Fruit fly (Drosophila melanogaster) whole organism, embryonic: ENCODE results near the gene mthl1.

Source experiments
- CG10147 ChIP-seq: fragments of 200-800 bp; sonication (Bioruptor generic); optimal IDR thresholded peaks from 2 replicates; lab custom pipeline; 2019; ENCODE audit warnings: missing biosample characterization, mild to moderate bottlenecking, missing genetic modification characterization, moderate library complexity
- CG1024 ChIP-seq: fragments of 200-800 bp; sonication (Bioruptor generic); IDR thresholded peaks from 2 replicates; pipeline ENCODE4 v1.3.6; 2022; ENCODE audit warnings: missing biosample characterization, missing genetic modification characterization
- CG1233 ChIP-seq: fragments of 200-800 bp; sonication (Bioruptor generic); optimal IDR thresholded peaks from 4 replicates; lab custom pipeline; 2018; ENCODE audit warnings: missing biosample characterization, mild to moderate bottlenecking, missing genetic modification characterization
- CG12769 ChIP-seq: fragments of 200-800 bp; sonication (Bioruptor generic); optimal IDR thresholded peaks from 2 replicates; lab custom pipeline; 2019; ENCODE audit warnings: missing biosample characterization, mild to moderate bottlenecking, missing genetic modification characterization, moderate library complexity
- CG15011 ChIP-seq: fragments of 200-800 bp; sonication (Bioruptor generic); optimal IDR thresholded peaks from 3 replicates; lab custom pipeline; 2018; ENCODE audit warnings: missing biosample characterization, mild to moderate bottlenecking, missing genetic modification characterization
- CG15479 ChIP-seq: fragments of 200-800 bp; sonication (Bioruptor generic); optimal IDR thresholded peaks from 3 replicates; lab custom pipeline; 2019; ENCODE audit warnings: missing biosample characterization, mild to moderate bottlenecking, missing genetic modification characterization, moderate library complexity
- CG1603 ChIP-seq: fragments of 200-800 bp; sonication (Bioruptor generic); optimal IDR thresholded peaks from 2 replicates; lab custom pipeline; 2019; ENCODE audit warnings: missing biosample characterization, mild to moderate bottlenecking, missing genetic modification characterization, moderate library complexity
- CG16813 ChIP-seq: fragments of 200-800 bp; sonication (Bioruptor generic); IDR thresholded peaks from 3 replicates; pipeline ENCODE4 v1.3.6; 2022; ENCODE audit warnings: missing biosample characterization, missing genetic modification characterization; ENCODE audit not compliant: partially characterized antibody
- CG17328 ChIP-seq: fragments of 200-800 bp; sonication (Bioruptor generic); IDR thresholded peaks from 2 replicates; pipeline ENCODE4 v1.3.6; 2022; ENCODE audit warnings: missing biosample characterization, missing genetic modification characterization
- CG17568 ChIP-seq: fragments of 200-800 bp; sonication (Bioruptor generic); optimal IDR thresholded peaks from 2 replicates; lab custom pipeline; 2018; ENCODE audit warnings: missing biosample characterization, mild to moderate bottlenecking, missing genetic modification characterization, moderate library complexity
- CG43689 ChIP-seq: fragments of 200-800 bp; sonication (Bioruptor generic); IDR thresholded peaks from 2 replicates; pipeline ENCODE4 v1.3.6; 2022; ENCODE audit warnings: missing biosample characterization, missing genetic modification characterization
- CG4707 ChIP-seq: fragments of 200-800 bp; sonication (Bioruptor generic); optimal IDR thresholded peaks from 2 replicates; lab custom pipeline; 2018; ENCODE audit warnings: missing biosample characterization, mild to moderate bottlenecking, missing genetic modification characterization, moderate library complexity
- CG4820 ChIP-seq: fragments of 200-800 bp; sonication (Bioruptor generic); optimal IDR thresholded peaks from 3 replicates; lab custom pipeline; 2016; ENCODE audit warnings: missing biosample characterization, missing genetic modification characterization
- CG5180 ChIP-seq: fragments of 200-800 bp; sonication (Bioruptor generic); optimal IDR thresholded peaks from 3 replicates; lab custom pipeline; 2017; ENCODE audit warnings: missing biosample characterization, missing genetic modification characterization, mild to moderate bottlenecking, moderate library complexity, missing genetic modification reagents
- CG7556 ChIP-seq: fragments of 200-800 bp; sonication (Bioruptor generic); optimal IDR thresholded peaks from 2 replicates; lab custom pipeline; 2017; ENCODE audit warnings: missing biosample characterization, mild to moderate bottlenecking, missing genetic modification characterization
- CG9609 ChIP-seq: fragments of 200-800 bp; sonication (Bioruptor generic); optimal IDR thresholded peaks from 3 replicates; lab custom pipeline; 2016; ENCODE audit warnings: missing biosample characterization, missing genetic modification characterization
- Dip3 ChIP-seq: fragments of 200-800 bp; sonication (Bioruptor generic); optimal IDR thresholded peaks from 3 replicates; lab custom pipeline; 2016; ENCODE audit warnings: missing biosample characterization, missing genetic modification characterization
- Drgx ChIP-seq: fragments of 200-800 bp; sonication (Bioruptor generic); IDR thresholded peaks from 2 replicates; pipeline ENCODE4 v1.3.6; 2022; ENCODE audit warnings: missing biosample characterization, missing genetic modification characterization
- Eip74EF ChIP-seq, 2 experiments: fragments of 200-800 bp in 1 of 2; fragments of >200 bp in 1 of 2; sonication (Bioruptor generic) in 1 of 2; optimal IDR thresholded peaks; 2 replicates each; lab custom pipeline; 2017 to 2019; ENCODE audit warnings: missing biosample characterization in 2 of 2, missing genetic modification characterization in 2 of 2, mild to moderate bottlenecking in 1 of 2, moderate library complexity in 1 of 2
- Fer1 ChIP-seq: fragments of 200-800 bp; sonication (Bioruptor generic); optimal IDR thresholded peaks from 2 replicates; lab custom pipeline; 2017; ENCODE audit warnings: missing biosample characterization, mild to moderate bottlenecking, missing genetic modification characterization
- GATAe ChIP-seq: fragments of 200-800 bp; sonication (Bioruptor generic); conservative IDR thresholded peaks from 2 replicates; pipeline ENCODE4 v1.3.6; 2022; ENCODE audit warnings: missing biosample characterization, missing genetic modification characterization
- HLH3B ChIP-seq: fragments of 200-800 bp; sonication (Bioruptor generic); IDR thresholded peaks from 2 replicates; pipeline ENCODE4 v1.3.6; 2022; ENCODE audit warnings: missing biosample characterization, missing genetic modification characterization
- Hmr ChIP-seq: fragments of 200-800 bp; sonication (Bioruptor generic); optimal IDR thresholded peaks from 3 replicates; lab custom pipeline; 2017; ENCODE audit warnings: mild to moderate bottlenecking, missing biosample characterization, missing genetic modification reagents, missing genetic modification characterization
- Hr3 ChIP-seq: fragments of 200-800 bp; sonication (Bioruptor generic); optimal IDR thresholded peaks from 3 replicates; lab custom pipeline; 2016; ENCODE audit warnings: missing biosample characterization, missing genetic modification characterization
- Hr51 ChIP-seq, 2 experiments: fragments of 200-800 bp; sonication (Bioruptor generic); optimal IDR thresholded peaks; 2 replicates in 1 of 2; 3 replicates in 1 of 2; lab custom pipeline; 2016 to 2018; ENCODE audit warnings: missing biosample characterization in 2 of 2, missing genetic modification characterization in 2 of 2, mild to moderate bottlenecking in 1 of 2, moderate library complexity in 1 of 2
- Kr ChIP-seq: fragments of 200-800 bp; sonication (Bioruptor generic); optimal IDR thresholded peaks from 2 replicates; lab custom pipeline; 2017; ENCODE audit warnings: missing biosample characterization, mild to moderate bottlenecking, missing genetic modification characterization
- MBD-R2 ChIP-seq: fragments of 200-800 bp; sonication (Bioruptor generic); IDR thresholded peaks from 2 replicates; pipeline ENCODE4 v1.3.6; 2022; ENCODE audit warnings: missing biosample characterization, missing genetic modification characterization
- Pdp1 ChIP-seq, 2 experiments: fragments of 200-800 bp; sonication (Bioruptor generic); optimal IDR thresholded peaks; 3 replicates each; lab custom pipeline; 2016; ENCODE audit warnings: missing biosample characterization in 2 of 2, missing genetic modification characterization in 2 of 2, mild to moderate bottlenecking in 1 of 2, moderate library complexity in 1 of 2
- Six4 ChIP-seq: fragments of 200-800 bp; sonication (Bioruptor generic); optimal IDR thresholded peaks from 2 replicates; lab custom pipeline; 2016; ENCODE audit warnings: missing biosample characterization, missing genetic modification characterization
- Sry-β ChIP-seq: fragments of 200-800 bp; sonication (Bioruptor generic); optimal IDR thresholded peaks from 2 replicates; lab custom pipeline; 2018; ENCODE audit warnings: missing biosample characterization, mild to moderate bottlenecking, missing genetic modification characterization, moderate library complexity
- Ssrp ChIP-seq: fragments of 200-800 bp; sonication (Bioruptor generic); optimal IDR thresholded peaks from 2 replicates; lab custom pipeline; 2018; ENCODE audit warnings: missing biosample characterization, mild to moderate bottlenecking, missing genetic modification characterization, moderate library complexity
- Vsx1 ChIP-seq: fragments of 200-800 bp; sonication (Bioruptor generic); optimal IDR thresholded peaks from 2 replicates; lab custom pipeline; 2017; ENCODE audit warnings: missing biosample characterization, mild to moderate bottlenecking, missing genetic modification characterization, missing genetic modification reagents
- Xrp1 ChIP-seq: fragments of 200-800 bp; sonication (Bioruptor generic); IDR thresholded peaks from 2 replicates; pipeline ENCODE4 v1.3.6; 2022; ENCODE audit warnings: missing biosample characterization, missing genetic modification characterization
- ara ChIP-seq: fragments of 200-800 bp; sonication (Bioruptor generic); IDR thresholded peaks from 2 replicates; pipeline ENCODE4 v1.3.6; 2022; ENCODE audit warnings: missing biosample characterization, missing genetic modification characterization
- btn ChIP-seq: fragments of 200-800 bp; sonication (Bioruptor generic); optimal IDR thresholded peaks from 2 replicates; lab custom pipeline; 2016; ENCODE audit warnings: missing biosample characterization, missing genetic modification characterization
- caup ChIP-seq: fragments of 200-800 bp; sonication (Bioruptor generic); optimal IDR thresholded peaks from 3 replicates; lab custom pipeline; 2017; ENCODE audit warnings: missing biosample characterization, mild to moderate bottlenecking, missing genetic modification characterization, moderate library complexity; ENCODE audit not compliant: severe bottlenecking
- croc ChIP-seq: fragments of 200-800 bp; sonication (Bioruptor generic); conservative IDR thresholded peaks from 3 replicates; pipeline ENCODE4 v1.3.6; 2022; ENCODE audit warnings: missing biosample characterization, missing genetic modification characterization
- disco-r ChIP-seq: fragments of 200-800 bp; sonication (Bioruptor generic); optimal IDR thresholded peaks from 2 replicates; lab custom pipeline; 2016; ENCODE audit warnings: missing biosample characterization, missing genetic modification characterization
- dpn ChIP-seq, 2 experiments: fragments of 200-800 bp; sonication (Bioruptor generic); optimal IDR thresholded peaks; 3 replicates each; lab custom pipeline; 2016; ENCODE audit warnings: missing biosample characterization in 2 of 2, missing genetic modification characterization in 2 of 2
- fd102C ChIP-seq: fragments of 200-800 bp; sonication (Bioruptor generic); optimal IDR thresholded peaks from 2 replicates; lab custom pipeline; 2018; ENCODE audit warnings: missing biosample characterization, mild to moderate bottlenecking, missing genetic modification characterization, moderate library complexity
- gce ChIP-seq: fragments of 200-800 bp; sonication (Bioruptor generic); IDR thresholded peaks from 3 replicates; pipeline ENCODE4 v1.3.6; 2022; ENCODE audit warnings: missing biosample characterization, missing genetic modification characterization
- insv ChIP-seq, 2 experiments: fragments of 200-800 bp; sonication (Bioruptor generic); optimal IDR thresholded peaks; 3 replicates each; lab custom pipeline; 2016 to 2018; ENCODE audit warnings: missing biosample characterization in 2 of 2, missing genetic modification characterization in 2 of 2
- kah ChIP-seq: fragments of 200-800 bp; sonication (Bioruptor generic); optimal IDR thresholded peaks from 2 replicates; lab custom pipeline; 2018; ENCODE audit warnings: missing biosample characterization, mild to moderate bottlenecking, missing genetic modification characterization
- phol ChIP-seq: fragments of 200-800 bp; sonication (Bioruptor generic); optimal IDR thresholded peaks from 3 replicates; lab custom pipeline; 2018; ENCODE audit warnings: missing biosample characterization, mild to moderate bottlenecking, missing genetic modification characterization, moderate library complexity
- ranshi ChIP-seq: fragments of 200-800 bp; sonication (Bioruptor generic); IDR thresholded peaks from 2 replicates; pipeline ENCODE4 v1.3.6; 2022; ENCODE audit warnings: missing biosample characterization, missing genetic modification characterization
- sr ChIP-seq: fragments of 200-800 bp; sonication (Bioruptor generic); IDR thresholded peaks from 3 replicates; pipeline ENCODE4 v1.3.6; 2022; ENCODE audit warnings: missing biosample characterization, missing genetic modification characterization
- tin ChIP-seq: fragments of 200-800 bp; sonication (Bioruptor generic); optimal IDR thresholded peaks from 3 replicates; lab custom pipeline; 2016; ENCODE audit warnings: missing biosample characterization, missing genetic modification characterization
- z ChIP-seq: fragments of 200-800 bp; sonication (Bioruptor generic); IDR thresholded peaks from 3 replicates; pipeline ENCODE4 v1.3.6; 2022; ENCODE audit warnings: missing biosample characterization, missing genetic modification characterization
- zfh2 ChIP-seq: fragments of 200-800 bp; sonication (Bioruptor generic); optimal IDR thresholded peaks from 2 replicates; lab custom pipeline; 2016; ENCODE audit warnings: missing biosample characterization, missing genetic modification characterization

The mthl1 gene

DNA sequence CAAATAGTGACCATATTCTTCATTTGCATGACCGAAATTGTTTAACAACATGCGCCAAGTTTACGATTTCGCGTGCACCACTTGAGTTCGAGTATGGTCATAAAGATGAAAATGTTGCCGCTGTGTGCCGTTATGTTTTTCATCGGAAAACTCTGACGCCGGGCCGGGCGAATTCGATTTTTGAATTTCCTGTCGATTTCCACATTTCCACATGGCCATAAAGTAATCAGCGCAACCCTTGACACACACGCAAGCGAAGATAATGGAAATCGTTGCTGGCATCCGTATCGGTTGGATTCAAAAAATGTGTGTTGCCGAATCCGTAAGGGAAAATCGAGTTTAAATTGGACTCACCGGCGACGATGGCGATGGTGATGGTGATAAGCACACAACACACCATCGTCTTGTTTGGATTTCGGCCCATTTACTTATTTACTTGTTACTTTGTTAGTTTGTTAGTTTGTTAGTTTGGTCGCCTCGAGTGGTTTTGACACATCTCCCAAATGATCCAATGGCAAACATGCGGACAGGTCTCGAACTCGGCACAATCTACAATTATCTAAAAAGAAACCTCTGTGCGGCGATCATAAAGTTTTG lies 3.9 kb downstream of the mthl1 start (continued):
- TF ChIP-seq Dip3 (no peak), Hmr (GFP tag; lab: Kevin White, UChicago) (peak; percentile 19), Eip74EF (GFP tag; optimal IDR thresholded peaks at IDR 0.05; lab: Kevin White, UChicago) (no peak), CG7556 (GFP tag; lab: Kevin White, UChicago) (peak; percentile 43), CG10147 (GFP tag; lab: Kevin White, UChicago) (no peak), dpn (GFP tag; optimal IDR thresholded peaks at IDR 0.05; lab: Kevin White, UChicago) (no peak), Drgx (no peak), Kr (GFP tag; lab: Kevin White, UChicago) (peak; percentile 49), Xrp1 (GFP tag; lab: Robert Waterston, UW) (peak; percentile 76), ranshi (GFP tag; lab: Robert Waterston, UW) (no peak; the same call in 1 of the 2 replicates), btn (peak; percentile 54), CG43689 (GFP tag; lab: Robert Waterston, UW) (no peak), phol (tag; lab: Kevin White, UChicago) (no peak), Six4 (GFP tag; lab: Kevin White, UChicago) (no peak), gce (GFP tag; lab: Robert Waterston, UW) (0 out of 3 replicates have a peak, but pooled peaks have one; percentile 60), ara (GFP tag; lab: Robert Waterston, UW) (no peak), HLH3B (peak; percentile 49; the same call in 1 of the 2 replicates), MBD-R2 (GFP tag; lab: Robert Waterston, UW) (no peak), Hr51 (GFP tag; optimal IDR thresholded peaks at IDR 0.05; lab: Kevin White, UChicago) (peak; percentile 17 to 21), Pdp1 (GFP tag; optimal IDR thresholded peaks at IDR 0.05; lab: Kevin White, UChicago) (peak in 1 of 2 experiments; percentile 41), zfh2 (GFP tag; lab: Kevin White, UChicago) (no peak), CG1024 (GFP tag; lab: Robert Waterston, UW) (no peak), Ssrp (tag; lab: Kevin White, UChicago) (no peak), Hr3 (GFP tag; lab: Kevin White, UChicago) (no peak), Sry-β (no peak), CG12769 (peak; percentile 54), tin (GFP tag; lab: Kevin White, UChicago) (no peak), CG16813 (GFP tag; lab: Robert Waterston, UW) (no peak), insv (GFP tag; optimal IDR thresholded peaks at IDR 0.05; lab: Kevin White, UChicago) (peak in 1 of 2 experiments; percentile 50), disco-r (GFP tag; lab: Kevin White, UChicago) (no peak), CG17568 (GFP tag; lab: Kevin White, UChicago) (peak; percentile 61), z (GFP tag; lab: Robert Waterston, UW) (0 out of 3 replicates have a peak, but pooled peaks have one; percentile 28), CG1233 (peak; percentile 54), CG4820 (GFP tag; lab: Kevin White, UChicago) (no peak), kah (peak; percentile 44), sr (GFP tag; lab: Robert Waterston, UW) (0 out of 3 replicates have a peak, but pooled peaks have one; percentile 26), Fer1 (GFP tag; lab: Kevin White, UChicago) (peak; percentile 17), Vsx1 (peak; percentile 61), croc (GFP tag; lab: Robert Waterston, UW) (no peak), CG15479 (peak; percentile 52), GATAe (GFP tag; lab: Robert Waterston, UW) (no peak), CG1603 (tag; lab: Kevin White, UChicago) (peak; percentile 75), CG9609 (GFP tag; lab: Kevin White, UChicago) (no peak), CG15011 (peak; percentile 10), CG17328 (peak; percentile 48; the same call in 1 of the 2 replicates), CG4707 (peak; percentile 72), caup (GFP tag; lab: Kevin White, UChicago) (peak; percentile 20), fd102C (GFP tag; lab: Kevin White, UChicago) (peak; percentile 68), CG5180 (GFP tag; lab: Kevin White, UChicago) (peak; percentile 53)
